Worm (Caenorhabditis elegans): ENCODE data around the gene bus-12.

bus-12 gene

ce11 chrIV:13250243-13250642 lies 5.7 kb upstream of the bus-12 start:
- TF ChIP-seq die-1 (tag; optimal IDR thresholded peaks at IDR 0.05) (no peak), snpc-1.1 (tag; optimal IDR thresholded peaks at IDR 0.05; ENCODE audit: insufficient read depth) (no peak), cebp-2 (GFP tag; IDR thresholded peaks at IDR 0.05) (0 out of 2 replicates have a peak, but pooled peaks have one; percentile 63), pbrm-1 (GFP tag; IDR thresholded peaks at IDR 0.05) (no peak), F37B4.10 (GFP tag; IDR thresholded peaks at IDR 0.05) (0 out of 2 replicates have a peak, but pooled peaks have one; percentile 43), Y53G8AR.9 (GFP tag; conservative IDR thresholded peaks at IDR 0.05) (peak; percentile 63; the same call in 1 of the 2 replicates), repo-1 (tag; optimal IDR thresholded peaks at IDR 0.05) (peak; percentile 11), somi-1 (GFP tag; optimal IDR thresholded peaks at IDR 0.05) (no peak), chd-7 (tag; optimal IDR thresholded peaks at IDR 0.05) (no peak), Y56A3A.18 (GFP tag; IDR thresholded peaks at IDR 0.05) (0 out of 2 replicates have a peak, but pooled peaks have one; percentile 11), nhr-90 (tag; optimal IDR thresholded peaks at IDR 0.05) (no peak), cebp-1 (GFP tag; IDR thresholded peaks at IDR 0.05) (peak; percentile 70), cebp-1 (tag; optimal IDR thresholded peaks at IDR 0.05) (peak; percentile 45), hmg-20 (GFP tag; IDR thresholded peaks at IDR 0.05) (no peak)

DNA sequence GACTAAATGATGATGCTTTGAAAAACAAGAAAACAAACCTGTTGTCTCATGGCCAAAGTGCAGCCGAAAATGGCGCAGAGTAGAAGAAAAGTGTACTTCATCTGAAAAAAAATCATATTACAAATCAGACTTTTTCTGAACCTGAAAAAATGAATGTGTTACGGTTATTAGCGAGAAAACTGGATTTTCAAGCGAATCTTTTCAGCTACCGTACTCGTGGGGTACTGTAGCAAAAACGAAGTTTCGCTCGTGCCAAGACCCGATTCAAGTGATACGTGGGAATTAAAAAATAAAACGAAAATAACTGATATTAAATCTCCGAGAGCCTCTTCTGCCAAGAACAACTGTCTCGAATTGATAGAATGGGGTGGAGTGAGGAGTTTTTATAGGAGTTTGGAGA lies 3.8 kb upstream of the bus-12 start, which contains the start of gene ttr-51:
Gene ttr-51 (minus strand): TSS at position 101 of the 400 bp plus-strand sequence.
- TF ChIP-seq ZK185.1 (tag; optimal IDR thresholded peaks at IDR 0.05; ENCODE audit: poor library complexity, severe bottlenecking): no peak
- no peak for TF ChIP-seq egl-18 (GFP tag; IDR thresholded peaks at IDR 0.05)
- TF ChIP-seq ccch-3 (GFP tag; optimal IDR thresholded peaks at IDR 0.05): no peak
- TF ChIP-seq lin-40 (tag; optimal IDR thresholded peaks at IDR 0.05): no peak
- no peak for TF ChIP-seq gei-17 (GFP tag; optimal IDR thresholded peaks at IDR 0.05)
- no peak for TF ChIP-seq snpc-3.4 (tag; optimal IDR thresholded peaks at IDR 0.05)
- no peak for TF ChIP-seq unc-62 (GFP tag; optimal IDR thresholded peaks at IDR 0.05)
- no peak for TF ChIP-seq ceh-79 (tag; optimal IDR thresholded peaks at IDR 0.05)
- TF ChIP-seq him-1 (tag; optimal IDR thresholded peaks at IDR 0.05): no peak
- TF ChIP-seq sptf-2 (GFP tag; optimal IDR thresholded peaks at IDR 0.05): no peak

DNA sequence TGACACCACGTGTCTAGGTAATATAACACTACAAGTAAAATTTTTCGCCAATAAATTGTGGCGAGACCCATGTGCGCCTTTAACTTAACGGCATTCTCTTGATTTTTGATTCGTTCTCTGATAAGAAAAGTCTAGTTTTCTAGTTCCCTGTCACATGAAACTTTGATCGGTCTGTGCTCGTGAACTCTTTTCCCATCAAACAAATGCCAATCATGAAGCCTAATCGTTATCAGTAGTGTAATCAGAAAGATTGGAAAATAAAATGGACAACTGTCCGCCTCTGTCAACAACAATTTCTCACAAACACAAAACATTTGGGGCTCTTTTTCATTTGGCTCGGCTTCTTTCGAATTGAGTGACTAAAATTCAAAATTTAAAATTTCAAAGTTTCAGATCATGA lies 2.1 kb upstream of the bus-12 start, which contains the start of gene ttr-45:
Gene ttr-45 (plus strand): TSS at position 385 of the 400 bp plus-strand sequence.
- TF ChIP-seq ztf-28 (GFP tag; IDR thresholded peaks at IDR 0.05) (no peak), akir-1 (GFP tag; optimal IDR thresholded peaks at IDR 0.05) (no peak), F33H1.4 (GFP tag; IDR thresholded peaks at IDR 0.05) (no peak), snpc-1.3 (tag; optimal IDR thresholded peaks at IDR 0.05; ENCODE audit: insufficient read depth) (no peak), dpl-1 (GFP tag; optimal IDR thresholded peaks at IDR 0.05) (no peak), F57C9.4 (tag; optimal IDR thresholded peaks at IDR 0.05) (no peak), chd-7 (tag; optimal IDR thresholded peaks at IDR 0.05) (no peak), ztf-26 (tag; optimal IDR thresholded peaks at IDR 0.05) (no peak), F57A8.1 (GFP tag; optimal IDR thresholded peaks at IDR 0.05) (no peak), ama-1 (optimal IDR thresholded peaks at IDR 0.05) (no peak), ama-1 (GFP tag; optimal IDR thresholded peaks at IDR 0.05) (no peak), nfya-2 (GFP tag; IDR thresholded peaks at IDR 0.05) (no peak), nhr-27 (tag; optimal IDR thresholded peaks at IDR 0.05) (no peak), atf-7 (tag; optimal IDR thresholded peaks at IDR 0.05) (peak; percentile 50), hmg-1.2 (GFP tag; IDR thresholded peaks at IDR 0.05) (no peak), Y79H2A.3 (GFP tag; conservative IDR thresholded peaks at IDR 0.05) (no peak), tbp1 (GFP tag; optimal IDR thresholded peaks at IDR 0.05) (peak; percentile 27), ZK185.1 (tag; optimal IDR thresholded peaks at IDR 0.05; ENCODE audit: poor library complexity, severe bottlenecking) (no peak), lag-1 (GFP tag; IDR thresholded peaks at IDR 0.05) (no peak), pbrm-1 (GFP tag; IDR thresholded peaks at IDR 0.05) (no peak), madf-6 (GFP tag; IDR thresholded peaks at IDR 0.05) (no peak), F52B5.7 (tag; optimal IDR thresholded peaks at IDR 0.05) (no peak), gei-17 (GFP tag; optimal IDR thresholded peaks at IDR 0.05) (no peak), madf-10 (tag; optimal IDR thresholded peaks at IDR 0.05) (peak; percentile 36), rcor-1 (GFP tag; IDR thresholded peaks at IDR 0.05) (no peak), F10E7.11 (tag; optimal IDR thresholded peaks at IDR 0.05) (no peak), snpc-1.1 (tag; optimal IDR thresholded peaks at IDR 0.05; ENCODE audit: insufficient read depth) (no peak), cebp-1 (GFP tag; IDR thresholded peaks at IDR 0.05) (no peak), cebp-1 (tag; optimal IDR thresholded peaks at IDR 0.05) (peak; percentile 53)

Data from whole organism, young adult.